Worm (Caenorhabditis elegans) whole organism, L1 larva: ENCODE data around the gene otpl-4.

Experiments used
- C04F5.9 ChIP-seq: sonication (generic microtip); optimal IDR thresholded peaks from 2 replicates; lab custom pipeline; 2016; ENCODE audit warnings: missing genetic modification characterization, missing compliant biosample characterization
- F16B12.6 ChIP-seq: fragments of 150-350 bp; optimal IDR thresholded peaks from 2 replicates; lab custom pipeline; 2014; ENCODE audit warnings: missing biosample characterization, missing genetic modification characterization
- alr-1 ChIP-seq: fragments of 200-800 bp; sonication (Bioruptor generic); optimal IDR thresholded peaks from 2 replicates; lab custom pipeline; 2018; ENCODE audit warnings: borderline replicate concordance, mild to moderate bottlenecking, missing genetic modification characterization, missing compliant biosample characterization
- aly-2 ChIP-seq: fragments of 150-350 bp; optimal IDR thresholded peaks from 2 replicates; lab custom pipeline; 2014; ENCODE audit warnings: missing biosample characterization, missing genetic modification characterization
- ama-1 ChIP-seq: fragments of 150-350 bp; optimal IDR thresholded peaks from 2 replicates; lab custom pipeline; 2014
- blmp-1 ChIP-seq: fragments of 150-350 bp; optimal IDR thresholded peaks from 2 replicates; lab custom pipeline; 2014; ENCODE audit warnings: missing biosample characterization, missing genetic modification characterization
- ceh-8 ChIP-seq: fragments of 200-800 bp; sonication (Bioruptor generic); optimal IDR thresholded peaks from 2 replicates; lab custom pipeline; 2018; ENCODE audit warnings: mild to moderate bottlenecking, missing genetic modification characterization, moderate library complexity, missing compliant biosample characterization
- ceh-82 ChIP-seq, 3 experiments: fragments of 150-350 bp in 1 of 3; sonication (generic microtip) in 2 of 3; optimal IDR thresholded peaks; 2 replicates each; lab custom pipeline; 2014 to 2017; ENCODE audit warnings: missing biosample characterization in 3 of 3, missing genetic modification characterization in 3 of 3
- ceh-88 ChIP-seq: fragments of 200-800 bp; sonication (Bioruptor generic); IDR thresholded peaks from 2 replicates; pipeline ENCODE4 v1.3.6; 2022; ENCODE audit warnings: missing genetic modification characterization, missing compliant biosample characterization
- ceh-90 ChIP-seq: sonication (generic microtip); optimal IDR thresholded peaks from 2 replicates; lab custom pipeline; 2016; ENCODE audit warnings: missing genetic modification characterization, missing compliant biosample characterization
- ces-1 ChIP-seq: fragments of 150-350 bp; optimal IDR thresholded peaks from 2 replicates; lab custom pipeline; 2014; ENCODE audit warnings: missing biosample characterization, missing genetic modification reagents, missing genetic modification characterization
- dpl-1 ChIP-seq, 3 experiments: fragments of 150-350 bp in 2 of 3; sonication (generic microtip) in 1 of 3; optimal IDR thresholded peaks; 2 replicates each; lab custom pipeline; 2014 to 2017; ENCODE audit warnings: missing biosample characterization in 3 of 3, missing genetic modification characterization in 3 of 3, missing genetic modification reagents in 3 of 3
- dsc-1 ChIP-seq: sonication (generic microtip); optimal IDR thresholded peaks from 2 replicates; lab custom pipeline; 2016; ENCODE audit warnings: mild to moderate bottlenecking, missing genetic modification characterization, missing compliant biosample characterization
- efl-1 ChIP-seq, 4 experiments: fragments of 150-350 bp; optimal IDR thresholded peaks in 3 of 4; peaks in 1 of 4; 1 replicate in 1 of 4; 2 replicates in 3 of 4; lab custom pipeline; 2014; ENCODE audit warnings: missing biosample characterization in 2 of 4, missing genetic modification characterization in 2 of 4, missing genetic modification reagents in 2 of 4
- efl-3 ChIP-seq: fragments of 200-800 bp; sonication (Bioruptor generic); optimal IDR thresholded peaks from 2 replicates; lab custom pipeline; 2018; ENCODE audit warnings: mild to moderate bottlenecking, missing genetic modification characterization, missing compliant biosample characterization
- egl-13 ChIP-seq: sonication (generic microtip); optimal IDR thresholded peaks from 2 replicates; lab custom pipeline; 2016; ENCODE audit warnings: missing genotype, missing genetic modification reagents, missing genetic modification characterization, missing compliant biosample characterization
- egl-27 ChIP-seq, 2 experiments: fragments of 150-350 bp in 1 of 2; sonication (generic microtip); optimal IDR thresholded peaks; 3 replicates each; lab custom pipeline; 2017 to 2018; ENCODE audit warnings: missing biosample characterization in 2 of 2, missing genetic modification characterization in 2 of 2, missing genetic modification reagents in 2 of 2
- fkh-4 ChIP-seq: sonication (generic microtip); optimal IDR thresholded peaks from 2 replicates; lab custom pipeline; 2016; ENCODE audit warnings: missing compliant biosample characterization, missing genetic modification characterization, borderline replicate concordance
- fos-1 ChIP-seq: fragments of 150-350 bp; optimal IDR thresholded peaks from 2 replicates; lab custom pipeline; 2014; ENCODE audit warnings: missing biosample characterization, missing genetic modification characterization
- hlh-4 ChIP-seq: sonication (generic microtip); optimal IDR thresholded peaks from 2 replicates; lab custom pipeline; 2016; ENCODE audit warnings: mild to moderate bottlenecking, missing genetic modification characterization, missing compliant biosample characterization
- hpl-2 ChIP-seq: fragments of 150-350 bp; optimal IDR thresholded peaks from 2 replicates; lab custom pipeline; 2014; ENCODE audit warnings: missing biosample characterization, missing genetic modification reagents, missing genetic modification characterization
- jun-1 ChIP-seq: fragments of 150-350 bp; optimal IDR thresholded peaks from 2 replicates; lab custom pipeline; 2014; ENCODE audit warnings: missing biosample characterization, missing genetic modification reagents, missing genetic modification characterization
- lin-13 ChIP-seq: fragments of 150-350 bp; optimal IDR thresholded peaks from 2 replicates; lab custom pipeline; 2014; ENCODE audit warnings: missing biosample characterization, missing genetic modification reagents, missing genetic modification characterization
- lin-14 ChIP-seq: fragments of 200-800 bp; sonication (Bioruptor generic); optimal IDR thresholded peaks from 2 replicates; lab custom pipeline; 2018; ENCODE audit warnings: mild to moderate bottlenecking, missing genetic modification characterization, moderate library complexity, missing compliant biosample characterization
- lin-15B ChIP-seq: fragments of 150-350 bp; sonication (generic microtip); optimal IDR thresholded peaks from 3 replicates; lab custom pipeline; 2014; ENCODE audit warnings: missing biosample characterization, missing genetic modification characterization
- lin-35 ChIP-seq, 2 experiments: fragments of 150-350 bp; optimal IDR thresholded peaks; 2 replicates each; lab custom pipeline; 2014; ENCODE audit warnings: missing biosample characterization in 2 of 2, missing genetic modification characterization in 2 of 2, missing genetic modification reagents in 2 of 2
- lsy-2 ChIP-seq, 2 experiments: fragments of 150-350 bp; optimal IDR thresholded peaks; 2 replicates each; lab custom pipeline; 2014; ENCODE audit warnings: missing biosample characterization in 2 of 2, missing genetic modification characterization in 2 of 2
- mab-9 ChIP-seq: fragments of 200-800 bp; sonication (Bioruptor generic); IDR thresholded peaks from 2 replicates; pipeline ENCODE4 v1.3.6; 2022; ENCODE audit warnings: missing genetic modification reagents, missing genetic modification characterization, missing compliant biosample characterization
- mef-2 ChIP-seq: fragments of 150-350 bp; optimal IDR thresholded peaks from 2 replicates; lab custom pipeline; 2014; ENCODE audit warnings: missing biosample characterization, missing genetic modification characterization
- mep-1 ChIP-seq: fragments of 150-350 bp; optimal IDR thresholded peaks from 2 replicates; lab custom pipeline; 2014; ENCODE audit warnings: missing biosample characterization, missing genetic modification characterization
- nhr-11 ChIP-seq: fragments of 150-350 bp; optimal IDR thresholded peaks from 2 replicates; lab custom pipeline; 2014; ENCODE audit warnings: missing biosample characterization, missing genetic modification characterization
- nhr-12 ChIP-seq: sonication (generic microtip); optimal IDR thresholded peaks from 2 replicates; lab custom pipeline; 2017; ENCODE audit warnings: missing biosample characterization, missing genetic modification characterization
- nhr-19 ChIP-seq: fragments of 200-800 bp; sonication (Bioruptor generic); conservative IDR thresholded peaks from 2 replicates; pipeline ENCODE4 v1.3.6; 2022; ENCODE audit warnings: missing genetic modification characterization, missing compliant biosample characterization
- nhr-20 ChIP-seq: sonication (generic microtip); optimal IDR thresholded peaks from 2 replicates; lab custom pipeline; 2016; ENCODE audit warnings: mild to moderate bottlenecking, missing genetic modification characterization, missing compliant biosample characterization
- nhr-237 ChIP-seq: fragments of 150-350 bp; optimal IDR thresholded peaks from 2 replicates; lab custom pipeline; 2014; ENCODE audit warnings: missing biosample characterization, missing genetic modification characterization
- nhr-28 ChIP-seq: fragments of 150-350 bp; optimal IDR thresholded peaks from 2 replicates; lab custom pipeline; 2014; ENCODE audit warnings: missing biosample characterization, missing genetic modification characterization
- nhr-71 ChIP-seq: sonication (generic microtip); optimal IDR thresholded peaks from 2 replicates; lab custom pipeline; 2016; ENCODE audit warnings: mild to moderate bottlenecking, missing genetic modification characterization, moderate library complexity, missing compliant biosample characterization
- nhr-90 ChIP-seq: sonication (generic microtip); optimal IDR thresholded peaks from 2 replicates; lab custom pipeline; 2016; ENCODE audit warnings: mild to moderate bottlenecking, missing genetic modification characterization, missing compliant biosample characterization; ENCODE audit not compliant: poor library complexity
- pax-3 ChIP-seq: fragments of 200-800 bp; sonication (Bioruptor generic); optimal IDR thresholded peaks from 2 replicates; lab custom pipeline; 2018; ENCODE audit warnings: mild to moderate bottlenecking, missing genetic modification characterization, moderate library complexity, missing compliant biosample characterization
- skn-1 ChIP-seq: fragments of 150-350 bp; optimal IDR thresholded peaks from 2 replicates; lab custom pipeline; 2014; ENCODE audit warnings: missing biosample characterization, missing genetic modification characterization
- snpc-4 ChIP-seq: fragments of 150-350 bp; optimal IDR thresholded peaks from 2 replicates; lab custom pipeline; 2014; ENCODE audit warnings: missing biosample characterization, missing genetic modification characterization
- snu-23 ChIP-seq: sonication (generic microtip); optimal IDR thresholded peaks from 2 replicates; lab custom pipeline; 2016; ENCODE audit warnings: missing genetic modification characterization, missing compliant biosample characterization
- sptf-1 ChIP-seq: fragments of 150-350 bp; optimal IDR thresholded peaks from 2 replicates; lab custom pipeline; 2014; ENCODE audit warnings: missing biosample characterization, missing genetic modification characterization
- sup-37 ChIP-seq: fragments of 200-800 bp; sonication (Bioruptor generic); optimal IDR thresholded peaks from 2 replicates; lab custom pipeline; 2018; ENCODE audit warnings: mild to moderate bottlenecking, missing genetic modification characterization, missing compliant biosample characterization
- swsn-7 ChIP-seq: sonication (generic microtip); optimal IDR thresholded peaks from 2 replicates; lab custom pipeline; 2016; ENCODE audit warnings: missing genetic modification characterization, missing compliant biosample characterization
- tlp-1 ChIP-seq: fragments of 150-350 bp; optimal IDR thresholded peaks from 2 replicates; lab custom pipeline; 2014; ENCODE audit warnings: missing biosample characterization, missing genetic modification characterization
- unc-30 ChIP-seq: sonication (generic microtip); optimal IDR thresholded peaks from 2 replicates; lab custom pipeline; 2017; ENCODE audit warnings: missing biosample characterization, missing genetic modification characterization
- unc-62 ChIP-seq: fragments of 150-350 bp; optimal IDR thresholded peaks from 2 replicates; lab custom pipeline; 2014; ENCODE audit warnings: missing biosample characterization, missing genetic modification reagents, missing genetic modification characterization
- unc-86 ChIP-seq: sonication (generic microtip); optimal IDR thresholded peaks from 2 replicates; lab custom pipeline; 2016; ENCODE audit warnings: missing genetic modification characterization, missing compliant biosample characterization
- xbp-1 ChIP-seq: sonication (generic microtip); optimal IDR thresholded peaks from 2 replicates; lab custom pipeline; 2016; ENCODE audit warnings: missing genetic modification characterization, missing compliant biosample characterization
- zag-1 ChIP-seq: fragments of 150-350 bp; optimal IDR thresholded peaks from 2 replicates; lab custom pipeline; 2014; ENCODE audit warnings: missing biosample characterization, missing genetic modification characterization
- zip-4 ChIP-seq: fragments of 200-800 bp; sonication (Bioruptor generic); optimal IDR thresholded peaks from 2 replicates; lab custom pipeline; 2018; ENCODE audit warnings: mild to moderate bottlenecking, missing genetic modification characterization, moderate library complexity, missing compliant biosample characterization
- ztf-11 ChIP-seq, 2 experiments: sonication (generic microtip); optimal IDR thresholded peaks; 2 replicates each; lab custom pipeline; 2016 to 2017; ENCODE audit warnings: missing genetic modification characterization in 2 of 2, missing biosample characterization in 1 of 2, missing compliant biosample characterization in 1 of 2

Gene otpl-4

ce11 chrV:8569841-8570361, 32.8 kb downstream of the otpl-4 start, which contains the start of the genes F25G6.9 and symk-1 (continued):
- TF ChIP-seq alr-1 (tag; lab: Kevin White, UChicago) (no peak), nhr-19 (GFP tag; lab: Robert Waterston, UW) (peak; percentile 82), swsn-7 (tag; lab: Kevin White, UChicago) (peak; percentile 82), ces-1 (GFP tag; lab: Kevin White, UChicago) (no peak), mep-1 (tag; lab: Kevin White, UChicago) (peak; percentile 87), skn-1 (tag; lab: Kevin White, UChicago) (peak; percentile 52), sptf-1 (tag; lab: Kevin White, UChicago) (no peak), nhr-71 (peak; percentile 86), lsy-2 (tag; optimal IDR thresholded peaks at IDR 0.05; lab: Kevin White, UChicago) (peak; percentile 72 to 82), dsc-1 (tag; lab: Kevin White, UChicago) (peak; percentile 82), zag-1 (tag; lab: Kevin White, UChicago) (no peak), nhr-11 (tag; lab: Kevin White, UChicago) (peak; percentile 20), aly-2 (tag; lab: Kevin White, UChicago) (peak; percentile 56), snu-23 (GFP tag; lab: Kevin White, UChicago) (peak; percentile 81), hlh-4 (tag; lab: Kevin White, UChicago) (no peak), ceh-90 (tag; lab: Kevin White, UChicago) (no peak), nhr-90 (tag; lab: Kevin White, UChicago) (peak; percentile 79), lin-13 (GFP tag; lab: Kevin White, UChicago) (peak; percentile 41), ceh-8 (GFP tag; lab: Kevin White, UChicago) (peak; percentile 37), unc-86 (tag; lab: Kevin White, UChicago) (peak; percentile 60), fos-1 (peak; percentile 7), efl-3 (GFP tag; lab: Kevin White, UChicago) (no peak), mef-2 (tag; lab: Kevin White, UChicago) (no peak), sup-37 (GFP tag; lab: Kevin White, UChicago) (peak; percentile 41), jun-1 (no peak), nhr-12 (tag; lab: Kevin White, UChicago) (no peak), tlp-1 (tag; lab: Kevin White, UChicago) (no peak), ama-1 (lab: Kevin White, UChicago) (no peak), xbp-1 (tag; lab: Kevin White, UChicago) (peak; percentile 76), ztf-11 (tag; optimal IDR thresholded peaks at IDR 0.05; lab: Kevin White, UChicago) (peak in 1 of 2 experiments; percentile 41), egl-13 (peak; percentile 29), dpl-1 (GFP tag; optimal IDR thresholded peaks at IDR 0.05; lab: Kevin White, UChicago) (peak; percentile 61 to 75 (median 71)), lin-15B (tag; lab: Kevin White, UChicago) (peak; percentile 16), unc-30 (tag; lab: Kevin White, UChicago) (no peak), fkh-4 (tag; lab: Kevin White, UChicago) (no peak), blmp-1 (tag; lab: Kevin White, UChicago) (no peak), ceh-88 (GFP tag; lab: Robert Waterston, UW) (no peak), nhr-20 (tag; lab: Kevin White, UChicago) (peak; percentile 77), nhr-28 (no peak), unc-62 (GFP tag; lab: Kevin White, UChicago) (no peak), lin-14 (peak; percentile 72), efl-1 (optimal IDR thresholded peaks at IDR 0.05; lab: Kevin White, UChicago) (peak; percentile 64 to 77), efl-1 (GFP tag; optimal IDR thresholded peaks at IDR 0.05 in 1 of 2; lab: Kevin White, UChicago) (peak; percentile 73 to 97), pax-3 (no peak), nhr-237 (no peak), ceh-82 (tag; optimal IDR thresholded peaks at IDR 0.05; lab: Kevin White, UChicago) (peak; percentile 58 to 74 (median 69)), mab-9 (GFP tag; lab: Robert Waterston, UW) (no peak), lin-35 (GFP tag; optimal IDR thresholded peaks at IDR 0.05; lab: Kevin White, UChicago) (peak; percentile 70 to 73), C04F5.9 (tag; lab: Kevin White, UChicago) (no peak), snpc-4 (peak; percentile 75), hpl-2 (GFP tag; lab: Kevin White, UChicago) (peak; percentile 44), egl-27 (tag; optimal IDR thresholded peaks at IDR 0.05; lab: Kevin White, UChicago) (no peak), zip-4 (GFP tag; lab: Kevin White, UChicago) (peak; percentile 44), F16B12.6 (tag; lab: Kevin White, UChicago) (peak; percentile 3)
